Fruit fly (Drosophila melanogaster) whole organism, adult: ENCODE measurements around the gene CG7985.

Experiments used
- CG11617 ChIP-seq: fragments of 200-800 bp; sonication (Bioruptor generic); optimal IDR thresholded peaks from 2 replicates; lab custom pipeline; 2017; ENCODE audit warnings: mild to moderate bottlenecking, missing biosample characterization, missing genetic modification reagents, missing genetic modification characterization
- CG12768 ChIP-seq: fragments of 200-800 bp; sonication (Bioruptor generic); optimal IDR thresholded peaks from 2 replicates; lab custom pipeline; 2017; ENCODE audit warnings: missing biosample characterization, missing genetic modification characterization, mild to moderate bottlenecking, moderate library complexity, missing genetic modification reagents
- CG14711 ChIP-seq: fragments of 200-800 bp; sonication (Bioruptor generic); optimal IDR thresholded peaks from 2 replicates; lab custom pipeline; 2018; ENCODE audit warnings: missing biosample characterization, mild to moderate bottlenecking, missing genetic modification characterization, moderate library complexity
- CG1620 ChIP-seq: fragments of 200-800 bp; sonication (Bioruptor generic); optimal IDR thresholded peaks from 2 replicates; lab custom pipeline; 2016; ENCODE audit warnings: missing biosample characterization, missing genetic modification characterization
- CG33017 ChIP-seq: fragments of 200-800 bp; sonication (Bioruptor generic); optimal IDR thresholded peaks from 2 replicates; lab custom pipeline; 2018; ENCODE audit warnings: missing biosample characterization, mild to moderate bottlenecking, missing genetic modification characterization, moderate library complexity
- CG5204 ChIP-seq: fragments of 200-800 bp; sonication (Bioruptor generic); optimal IDR thresholded peaks from 2 replicates; lab custom pipeline; 2016; ENCODE audit warnings: missing biosample characterization, missing genetic modification characterization
- CG7045 ChIP-seq: fragments of 200-800 bp; sonication (Bioruptor generic); optimal IDR thresholded peaks from 2 replicates; lab custom pipeline; 2017; ENCODE audit warnings: missing biosample characterization, mild to moderate bottlenecking, missing genetic modification characterization
- CG7101 ChIP-seq: fragments of 200-800 bp; sonication (Bioruptor generic); optimal IDR thresholded peaks from 2 replicates; lab custom pipeline; 2018; ENCODE audit warnings: missing biosample characterization, mild to moderate bottlenecking, missing genetic modification characterization, moderate library complexity
- Clk ChIP-seq: fragments of 200-800 bp; sonication (Bioruptor generic); optimal IDR thresholded peaks from 2 replicates; lab custom pipeline; 2017; ENCODE audit warnings: missing biosample characterization, missing genetic modification characterization
- Crg-1 ChIP-seq: fragments of 200-800 bp; sonication (Bioruptor generic); optimal IDR thresholded peaks from 2 replicates; lab custom pipeline; 2016; ENCODE audit warnings: missing biosample characterization, missing genetic modification characterization
- Hr96 ChIP-seq: fragments of 200-800 bp; sonication (Bioruptor generic); optimal IDR thresholded peaks from 2 replicates; lab custom pipeline; 2016; ENCODE audit warnings: missing biosample characterization, missing genetic modification characterization
- Mnt ChIP-seq: fragments of 200-800 bp; sonication (Bioruptor generic); optimal IDR thresholded peaks from 2 replicates; lab custom pipeline; 2016; ENCODE audit warnings: missing biosample characterization, mild to moderate bottlenecking, missing genetic modification characterization
- bab1 ChIP-seq: fragments of 200-800 bp; sonication (Bioruptor generic); optimal IDR thresholded peaks from 3 replicates; lab custom pipeline; 2019; ENCODE audit warnings: missing biosample characterization, mild to moderate bottlenecking, missing genetic modification characterization, moderate library complexity
- cic ChIP-seq: fragments of 200-800 bp; sonication (Bioruptor generic); optimal IDR thresholded peaks from 2 replicates; lab custom pipeline; 2017; ENCODE audit warnings: missing biosample characterization, mild to moderate bottlenecking, missing genetic modification characterization, moderate library complexity
- cnc ChIP-seq, 2 experiments: fragments of >200 bp; optimal IDR thresholded peaks; 2 replicates each; lab custom pipeline; 2017
- kay ChIP-seq: fragments of 200-800 bp; sonication (Bioruptor generic); peaks from one replicate; lab custom pipeline; 2016; ENCODE audit warnings: missing biosample characterization, missing genetic modification characterization, borderline replicate concordance
- ovo ChIP-seq: fragments of 200-800 bp; sonication (Bioruptor generic); optimal IDR thresholded peaks from 2 replicates; lab custom pipeline; 2016; ENCODE audit warnings: missing biosample characterization, missing genetic modification characterization
- pad ChIP-seq: fragments of 200-800 bp; sonication (Bioruptor generic); optimal IDR thresholded peaks from 3 replicates; lab custom pipeline; 2017; ENCODE audit warnings: missing biosample characterization, missing genetic modification characterization, mild to moderate bottlenecking, moderate library complexity, missing genetic modification reagents
- tj ChIP-seq: fragments of 200-800 bp; sonication (Bioruptor generic); optimal IDR thresholded peaks from 3 replicates; lab custom pipeline; 2017; ENCODE audit warnings: missing biosample characterization, mild to moderate bottlenecking, missing genetic modification characterization, moderate library complexity
- toe ChIP-seq: fragments of 200-800 bp; sonication (Bioruptor generic); optimal IDR thresholded peaks from 2 replicates; lab custom pipeline; 2016; ENCODE audit warnings: missing biosample characterization, missing genetic modification characterization

The CG7985 gene

DNA sequence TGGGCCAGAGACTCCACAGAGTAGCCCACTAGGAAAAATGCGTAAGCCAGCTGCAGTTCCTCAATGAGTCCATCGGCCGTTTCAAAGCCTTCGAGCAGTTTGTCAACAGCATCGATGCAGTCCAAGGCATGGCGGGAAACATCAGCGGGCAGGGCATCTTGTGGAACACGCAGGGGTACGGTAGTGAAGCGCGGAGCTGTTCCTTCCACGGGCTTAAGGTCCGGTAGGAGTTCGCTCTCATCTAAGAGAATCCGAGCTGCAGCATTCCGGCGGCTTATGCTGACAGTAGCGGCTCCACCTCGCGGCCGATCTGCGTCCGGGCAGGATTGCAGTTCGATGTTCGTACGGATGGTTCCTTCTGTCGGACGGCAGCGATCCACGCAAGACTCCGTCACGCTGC is 52.2 kb downstream of the CG7985 start:
- TF ChIP-seq tj (GFP tag; lab: Kevin White, UChicago) (no peak), pad (no peak), bab1 (GFP tag; lab: Kevin White, UChicago) (no peak), CG7045 (GFP tag; lab: Kevin White, UChicago) (no peak), CG12768 (no peak)

DNA sequence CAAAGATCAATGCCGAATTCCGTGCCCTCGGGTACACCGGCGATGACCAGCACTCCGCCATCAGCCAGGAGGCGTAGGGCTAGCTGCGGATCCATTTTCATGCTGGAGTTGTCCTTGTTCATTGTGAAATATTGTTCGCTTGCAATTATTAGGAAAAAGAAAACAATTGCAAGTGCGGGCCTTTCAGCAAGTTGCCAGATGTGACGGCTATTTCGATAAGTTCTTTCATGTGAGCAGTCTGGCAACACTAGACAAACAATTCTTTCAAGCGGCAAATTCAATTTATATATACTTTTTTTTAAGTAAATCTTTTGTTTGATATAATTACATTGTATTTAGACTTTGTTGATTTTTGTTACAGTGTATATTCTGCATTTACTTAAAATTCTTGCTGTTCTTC is 52.9 kb downstream of the CG7985 start, which contains the start of gene CG12320:
TSS of gene CG12320 (minus strand) at position 157 of the 400 bp plus-strand sequence.
- TF ChIP-seq CG1620 (GFP tag; lab: Kevin White, UChicago): no peak
- peak; percentile 45 for TF ChIP-seq bab1 (GFP tag; lab: Kevin White, UChicago)
- TF ChIP-seq pad: no peak

DNA sequence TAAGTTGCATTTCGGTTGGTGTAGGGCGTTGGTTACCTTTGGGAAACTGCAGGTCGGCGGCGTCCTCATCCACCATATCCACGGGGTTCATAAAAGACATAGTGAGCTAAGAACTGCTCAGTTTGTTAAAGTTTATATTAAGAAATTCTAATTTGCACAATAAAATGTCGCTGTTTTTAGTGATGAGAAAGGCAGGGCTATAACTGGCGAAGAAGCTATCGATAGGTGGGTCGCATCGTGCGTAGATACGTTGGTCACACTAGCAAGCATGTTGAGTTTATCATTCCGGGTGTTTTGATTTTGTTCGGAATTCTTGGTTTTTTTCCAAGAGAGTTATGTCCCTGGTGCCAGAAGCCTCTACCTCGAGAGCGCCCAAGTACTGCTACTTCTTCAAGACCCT is 55.6 kb downstream of the CG7985 start, which contains the start of the genes Ada2a, Polr2D, Tgs1 and moi:
TSS of gene Ada2a (minus strand) at position 207 of the 400 bp plus-strand sequence.
TSS of gene Polr2D (minus strand) at position 207 of the 400 bp plus-strand sequence.
TSS of gene Tgs1 (plus strand) at position 250 of the 400 bp plus-strand sequence.
TSS of gene moi (plus strand) at position 250 of the 400 bp plus-strand sequence.
- TF ChIP-seq tj (GFP tag; lab: Kevin White, UChicago) (no peak), bab1 (GFP tag; lab: Kevin White, UChicago) (peak; percentile 57), CG7045 (GFP tag; lab: Kevin White, UChicago) (no peak), CG14711 (tag; lab: Kevin White, UChicago) (no peak), Mnt (GFP tag; lab: Kevin White, UChicago) (peak; percentile 21)

DNA sequence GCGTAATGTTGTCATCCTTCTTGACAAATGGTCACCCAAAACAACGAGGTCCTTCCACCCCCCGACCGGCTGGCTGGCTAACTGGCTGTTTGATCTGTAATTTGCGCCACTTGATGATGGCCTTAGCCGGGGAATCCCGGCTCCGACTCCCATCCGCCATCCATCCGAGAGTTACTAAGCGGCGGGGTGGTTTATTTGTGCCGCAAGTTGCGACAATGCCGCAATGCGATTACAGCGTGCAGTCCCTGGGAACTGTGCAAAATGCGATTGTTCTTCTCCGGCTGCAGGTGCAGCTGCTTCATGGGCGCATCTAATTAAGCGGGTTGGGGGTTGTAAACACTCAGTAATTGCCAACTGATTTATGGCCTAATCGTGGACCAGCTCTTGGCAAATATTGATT is 60.4 kb downstream of the CG7985 start:
- no peak for TF ChIP-seq Mnt (GFP tag; lab: Kevin White, UChicago)
- TF ChIP-seq Hr96 (GFP tag; lab: Kevin White, UChicago): no peak
- no peak for TF ChIP-seq cic (GFP tag; lab: Kevin White, UChicago)
- no peak for TF ChIP-seq pad
- no peak for TF ChIP-seq CG7045 (GFP tag; lab: Kevin White, UChicago)
- no peak for TF ChIP-seq kay (GFP tag; lab: Kevin White, UChicago)
- no peak for TF ChIP-seq Clk
- no peak for TF ChIP-seq tj (GFP tag; lab: Kevin White, UChicago)
- no peak for TF ChIP-seq toe (GFP tag; lab: Kevin White, UChicago)
- TF ChIP-seq ovo (GFP tag; lab: Kevin White, UChicago): no peak
- no peak for TF ChIP-seq CG12768
- no peak for TF ChIP-seq CG7101 (tag; lab: Kevin White, UChicago)
- TF ChIP-seq CG5204: no peak
- TF ChIP-seq CG14711 (tag; lab: Kevin White, UChicago): no peak
- TF ChIP-seq Crg-1 (GFP tag; lab: Kevin White, UChicago): no peak
- TF ChIP-seq bab1 (GFP tag; lab: Kevin White, UChicago): no peak
- no peak for TF ChIP-seq CG1620 (GFP tag; lab: Kevin White, UChicago)
- TF ChIP-seq CG11617: no peak
- TF ChIP-seq cnc (optimal IDR thresholded peaks at IDR 0.05; lab: Kevin White, UChicago): no peak

DNA sequence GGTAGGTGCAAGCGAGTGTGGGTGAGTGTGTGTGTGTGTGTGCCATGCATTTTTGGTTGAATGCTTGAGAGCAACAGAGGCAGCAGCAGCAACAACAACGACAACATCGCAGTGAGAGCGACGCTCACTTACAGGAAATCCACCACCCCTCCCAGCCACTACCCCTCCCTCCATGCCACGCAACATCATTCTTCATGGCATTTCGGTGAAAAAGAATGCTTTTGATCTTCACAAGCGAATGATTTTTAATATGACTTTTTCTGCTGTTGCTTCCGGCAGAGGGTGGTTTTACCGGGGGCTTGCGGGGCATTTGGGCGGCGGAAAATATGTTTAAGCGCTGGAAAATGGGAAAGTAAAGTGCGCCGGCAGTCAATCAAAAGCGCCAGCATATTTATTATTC is 61.9 kb downstream of the CG7985 start:
- TF ChIP-seq Clk: no peak
- no peak for TF ChIP-seq toe (GFP tag; lab: Kevin White, UChicago)
- no peak for TF ChIP-seq Mnt (GFP tag; lab: Kevin White, UChicago)
- no peak for TF ChIP-seq kay (GFP tag; lab: Kevin White, UChicago)
- no peak for TF ChIP-seq ovo (GFP tag; lab: Kevin White, UChicago)
- no peak for TF ChIP-seq CG33017
- no peak for TF ChIP-seq CG7045 (GFP tag; lab: Kevin White, UChicago)
- TF ChIP-seq cic (GFP tag; lab: Kevin White, UChicago): no peak
- TF ChIP-seq CG7101 (tag; lab: Kevin White, UChicago): no peak
- TF ChIP-seq Hr96 (GFP tag; lab: Kevin White, UChicago): no peak
- TF ChIP-seq tj (GFP tag; lab: Kevin White, UChicago): no peak
- no peak for TF ChIP-seq CG14711 (tag; lab: Kevin White, UChicago)
- TF ChIP-seq bab1 (GFP tag; lab: Kevin White, UChicago): no peak
- TF ChIP-seq CG11617: no peak
- TF ChIP-seq CG12768: no peak
- no peak for TF ChIP-seq pad
